Worm (Caenorhabditis elegans): Measurements from ENCODE around the gene algn-14.

- TF ChIP-seq ceh-82 (tag; optimal IDR thresholded peaks at IDR 0.05) = no peak
- no peak for TF ChIP-seq lin-39 (tag; optimal IDR thresholded peaks at IDR 0.05)
- TF ChIP-seq ztf-11 (tag; optimal IDR thresholded peaks at IDR 0.05) = no peak
Observed at ce11 chrIV:3817253-3817652, 14.0 kb upstream of the algn-14 start.

Data from whole organism, L3 larva.